Worm (Caenorhabditis elegans): ENCODE results near the gene atic-1.

- no peak for TF ChIP-seq C16A3.4 (tag; optimal IDR thresholded peaks at IDR 0.05)
- no peak for TF ChIP-seq hlh-17 (GFP tag; optimal IDR thresholded peaks at IDR 0.05; ENCODE audit: borderline replicate concordance)
- no peak for TF ChIP-seq ztf-11 (tag; optimal IDR thresholded peaks at IDR 0.05)
- no peak for TF ChIP-seq ces-1 (GFP tag; optimal IDR thresholded peaks at IDR 0.05)
- TF ChIP-seq nhr-11 (tag; optimal IDR thresholded peaks at IDR 0.05): no peak
- TF ChIP-seq ama-1 (optimal IDR thresholded peaks at IDR 0.05): no peak
- TF ChIP-seq unc-62 (GFP tag; optimal IDR thresholded peaks at IDR 0.05): no peak
Measured at ce11 chrIV:7946457-7946856, 64.6 kb downstream of the atic-1 start, which contains the start of gene czw-1.

All from whole organism, L1 larva.